Worm (Caenorhabditis elegans) whole organism, young adult: Measurements from ENCODE around the gene droe-4.

Experiments used
- B0019.2 ChIP-seq: fragments of 200-800 bp; sonication (Bioruptor generic); conservative IDR thresholded peaks from 2 replicates; pipeline ENCODE4 v1.3.6; 2022; ENCODE audit warnings: missing genetic modification reagents, missing genetic modification characterization, missing compliant biosample characterization
- B0035.1 ChIP-seq: sonication (generic microtip); optimal IDR thresholded peaks from 2 replicates; lab custom pipeline; 2016; ENCODE audit warnings: missing genetic modification characterization, mild to moderate bottlenecking, missing compliant biosample characterization, missing genotype, missing genetic modification reagents
- B0261.1 ChIP-seq: sonication (generic microtip); optimal IDR thresholded peaks from 2 replicates; lab custom pipeline; 2016; ENCODE audit warnings: mild to moderate bottlenecking, missing genetic modification characterization, moderate library complexity, missing compliant biosample characterization
- C06A6.2 ChIP-seq: fragments of 200-800 bp; sonication (Bioruptor generic); conservative IDR thresholded peaks from 2 replicates; pipeline ENCODE4 v1.3.6; 2022; ENCODE audit warnings: missing genetic modification characterization, missing compliant biosample characterization
- F39B2.1 ChIP-seq: fragments of 200-800 bp; sonication (Bioruptor generic); IDR thresholded peaks from 2 replicates; pipeline ENCODE4 v1.3.6; 2022; ENCODE audit warnings: missing genetic modification reagents, missing genetic modification characterization, missing compliant biosample characterization
- F52B5.7 ChIP-seq: sonication (generic microtip); optimal IDR thresholded peaks from 2 replicates; lab custom pipeline; 2016; ENCODE audit warnings: mild to moderate bottlenecking, missing genetic modification characterization, missing compliant biosample characterization
- F57A8.1 ChIP-seq: fragments of 200-800 bp; sonication (Bioruptor generic); optimal IDR thresholded peaks from 2 replicates; lab custom pipeline; 2018; ENCODE audit warnings: mild to moderate bottlenecking, missing genetic modification characterization, moderate library complexity, missing compliant biosample characterization
- F57C9.4 ChIP-seq: sonication (generic microtip); optimal IDR thresholded peaks from 2 replicates; lab custom pipeline; 2017; ENCODE audit warnings: mild to moderate bottlenecking, missing genetic modification characterization, missing compliant biosample characterization
- K12H6.12 ChIP-seq: fragments of 200-800 bp; sonication (Bioruptor generic); optimal IDR thresholded peaks from 2 replicates; lab custom pipeline; 2018; ENCODE audit warnings: mild to moderate bottlenecking, missing genetic modification characterization, missing compliant biosample characterization
- T07F8.4 ChIP-seq: sonication (generic microtip); optimal IDR thresholded peaks from 2 replicates; lab custom pipeline; 2016; ENCODE audit warnings: mild to moderate bottlenecking, missing genetic modification characterization, moderate library complexity, missing compliant biosample characterization
- attf-3 ChIP-seq: fragments of 200-800 bp; sonication (Bioruptor generic); conservative IDR thresholded peaks from 2 replicates; pipeline ENCODE4 v1.3.6; 2022; ENCODE audit warnings: missing genetic modification reagents, missing genetic modification characterization, missing compliant biosample characterization
- cebp-2 ChIP-seq: fragments of 200-800 bp; sonication (Bioruptor generic); IDR thresholded peaks from 2 replicates; pipeline ENCODE4 v1.3.6; 2022; ENCODE audit warnings: missing genetic modification characterization, missing compliant biosample characterization
- ceh-91 ChIP-seq: fragments of 200-800 bp; sonication (Bioruptor generic); IDR thresholded peaks from 2 replicates; pipeline ENCODE4 v1.3.6; 2022; ENCODE audit warnings: missing genetic modification reagents, missing genetic modification characterization, missing compliant biosample characterization
- dpff-1 ChIP-seq: sonication (generic microtip); optimal IDR thresholded peaks from 2 replicates; lab custom pipeline; 2017; ENCODE audit warnings: mild to moderate bottlenecking, missing genetic modification characterization, missing compliant biosample characterization
- dpl-1 ChIP-seq: fragments of 150-350 bp; optimal IDR thresholded peaks from 2 replicates; lab custom pipeline; 2014; ENCODE audit warnings: missing biosample characterization, missing genetic modification reagents, missing genetic modification characterization
- egrh-3 ChIP-seq: fragments of 200-800 bp; sonication (Bioruptor generic); IDR thresholded peaks from 2 replicates; pipeline ENCODE4 v1.3.6; 2022; ENCODE audit warnings: missing genetic modification reagents, missing genetic modification characterization, missing compliant biosample characterization
- ekl-4 ChIP-seq: fragments of 200-800 bp; sonication (Bioruptor generic); IDR thresholded peaks from 2 replicates; pipeline ENCODE4 v1.3.6; 2022; ENCODE audit warnings: missing genetic modification reagents, missing genetic modification characterization, missing compliant biosample characterization
- fkh-3 ChIP-seq: sonication (generic microtip); optimal IDR thresholded peaks from 2 replicates; lab custom pipeline; 2016; ENCODE audit warnings: mild to moderate bottlenecking, missing genetic modification characterization, missing compliant biosample characterization
- gei-17 ChIP-seq: fragments of 200-800 bp; sonication (Bioruptor generic); optimal IDR thresholded peaks from 2 replicates; lab custom pipeline; 2018; ENCODE audit warnings: mild to moderate bottlenecking, missing genetic modification characterization, missing compliant biosample characterization
- him-1 ChIP-seq: sonication (generic microtip); optimal IDR thresholded peaks from 2 replicates; lab custom pipeline; 2016; ENCODE audit warnings: missing genotype, missing genetic modification reagents, missing genetic modification characterization, missing compliant biosample characterization
- hlh-12 ChIP-seq: sonication (generic microtip); optimal IDR thresholded peaks from 2 replicates; lab custom pipeline; 2016; ENCODE audit warnings: missing genetic modification characterization, missing compliant biosample characterization
- lag-1 ChIP-seq: fragments of 200-800 bp; sonication (Bioruptor generic); IDR thresholded peaks from 2 replicates; pipeline ENCODE4 v1.3.6; 2022; ENCODE audit warnings: missing genetic modification reagents, missing genetic modification characterization, missing compliant biosample characterization
- lin-26 ChIP-seq: fragments of 200-800 bp; sonication (Bioruptor generic); IDR thresholded peaks from 2 replicates; pipeline ENCODE4 v1.3.6; 2022; ENCODE audit warnings: missing genetic modification reagents, missing genetic modification characterization, missing compliant biosample characterization
- lin-35 ChIP-seq, 3 experiments: fragments of 150-350 bp in 2 of 3; sonication (generic microtip) in 1 of 3; optimal IDR thresholded peaks; 2 replicates each; lab custom pipeline; 2014 to 2018; ENCODE audit warnings: missing biosample characterization in 3 of 3, missing genetic modification characterization in 3 of 3, missing genetic modification reagents in 3 of 3
- lin-54 ChIP-seq: fragments of 200-800 bp; sonication (Bioruptor generic); optimal IDR thresholded peaks from 2 replicates; lab custom pipeline; 2018; ENCODE audit warnings: mild to moderate bottlenecking, missing genetic modification characterization, missing compliant biosample characterization
- madf-3 ChIP-seq: fragments of 200-800 bp; sonication (Bioruptor generic); IDR thresholded peaks from 2 replicates; pipeline ENCODE4 v1.3.6; 2022; ENCODE audit warnings: missing genetic modification reagents, missing genetic modification characterization, missing compliant biosample characterization
- mel-28 ChIP-seq: sonication (generic microtip); optimal IDR thresholded peaks from 2 replicates; lab custom pipeline; 2016; ENCODE audit warnings: borderline replicate concordance, mild to moderate bottlenecking, missing genetic modification characterization, missing compliant biosample characterization
- nhr-80 ChIP-seq: sonication (generic microtip); optimal IDR thresholded peaks from 2 replicates; lab custom pipeline; 2016; ENCODE audit warnings: missing genetic modification characterization, missing compliant biosample characterization
- sdz-38 ChIP-seq: sonication (generic microtip); optimal IDR thresholded peaks from 2 replicates; lab custom pipeline; 2016; ENCODE audit warnings: missing genotype, missing genetic modification characterization, missing compliant biosample characterization
- snpc-1.1 ChIP-seq: sonication (generic microtip); optimal IDR thresholded peaks from 2 replicates; lab custom pipeline; 2017; ENCODE audit warnings: missing genetic modification characterization, mild to moderate bottlenecking, missing compliant biosample characterization, antibody characterized with exemption, moderate library complexity, missing genotype, missing genetic modification reagents; ENCODE audit not compliant: insufficient read depth
- snpc-1.3 ChIP-seq: sonication (generic microtip); optimal IDR thresholded peaks from 2 replicates; lab custom pipeline; 2017; ENCODE audit warnings: missing genetic modification characterization, mild to moderate bottlenecking, missing compliant biosample characterization, antibody characterized with exemption, moderate library complexity, missing genotype, missing genetic modification reagents; ENCODE audit not compliant: insufficient read depth
- snpc-4 ChIP-seq, 5 experiments: fragments of 150-350 bp in 1 of 5; sonication (generic microtip) in 4 of 5; optimal IDR thresholded peaks; 2 replicates each; lab custom pipeline; 2014 to 2018; ENCODE audit warnings: missing genetic modification characterization in 5 of 5, missing biosample characterization in 3 of 5, antibody characterized with exemption in 2 of 5, mild to moderate bottlenecking in 2 of 5, missing compliant biosample characterization in 2 of 5, missing genotype in 2 of 5, moderate library complexity in 2 of 5, missing genetic modification reagents in 1 of 5
- somi-1 ChIP-seq: fragments of 200-800 bp; sonication (Bioruptor generic); optimal IDR thresholded peaks from 2 replicates; lab custom pipeline; 2018; ENCODE audit warnings: mild to moderate bottlenecking, missing genetic modification characterization, missing compliant biosample characterization
- tbx-9 ChIP-seq: sonication (generic microtip); optimal IDR thresholded peaks from 2 replicates; lab custom pipeline; 2016; ENCODE audit warnings: borderline replicate concordance, missing genetic modification characterization, inconsistent platforms, missing compliant biosample characterization
- zfh-2 ChIP-seq: fragments of 200-800 bp; sonication (Bioruptor generic); conservative IDR thresholded peaks from 2 replicates; pipeline ENCODE4 v1.3.6; 2022; ENCODE audit warnings: missing genetic modification reagents, missing genetic modification characterization, missing compliant biosample characterization
- zim-3 ChIP-seq: sonication (generic microtip); optimal IDR thresholded peaks from 2 replicates; lab custom pipeline; 2017; ENCODE audit warnings: mild to moderate bottlenecking, missing genetic modification characterization, moderate library complexity, missing compliant biosample characterization

Gene droe-4

DNA sequence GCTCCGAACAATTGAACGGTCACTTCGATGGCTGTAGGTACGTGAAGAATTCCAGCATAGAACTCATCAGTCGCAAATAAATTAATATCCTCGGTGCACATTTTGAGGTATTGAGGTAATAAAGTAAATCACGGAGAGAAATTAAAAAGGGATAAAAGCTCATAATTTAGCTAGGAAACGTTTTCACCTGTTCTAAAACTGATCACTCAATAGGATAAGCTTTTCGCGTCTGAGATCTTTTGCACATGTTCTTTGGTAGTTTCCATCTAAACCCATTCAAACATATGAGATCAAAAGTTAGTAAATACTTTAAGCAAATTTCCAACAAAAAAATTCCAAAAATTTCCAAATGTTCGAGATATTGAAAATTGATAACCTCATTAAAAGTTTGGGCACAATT lies 25.0 kb downstream of the droe-4 start, which contains the start of gene srh-308:
Gene srh-308, minus strand, starts transcription at position 101 of the 400 bp plus-strand sequence.
- TF ChIP-seq F52B5.7 (no peak), cebp-2 (no peak), B0019.2 (GFP tag; lab: Robert Waterston, UW) (no peak), sdz-38 (tag; lab: Kevin White, UChicago) (no peak), snpc-1.3 (tag; lab: Kevin White, UChicago) (no peak), F57C9.4 (tag; lab: Kevin White, UChicago) (no peak), madf-3 (GFP tag; lab: Robert Waterston, UW) (no peak), egrh-3 (GFP tag; lab: Robert Waterston, UW) (no peak), lag-1 (GFP tag; lab: Robert Waterston, UW) (no peak)
- TF ChIP-seq, all 124 proteins: peak for 0

DNA sequence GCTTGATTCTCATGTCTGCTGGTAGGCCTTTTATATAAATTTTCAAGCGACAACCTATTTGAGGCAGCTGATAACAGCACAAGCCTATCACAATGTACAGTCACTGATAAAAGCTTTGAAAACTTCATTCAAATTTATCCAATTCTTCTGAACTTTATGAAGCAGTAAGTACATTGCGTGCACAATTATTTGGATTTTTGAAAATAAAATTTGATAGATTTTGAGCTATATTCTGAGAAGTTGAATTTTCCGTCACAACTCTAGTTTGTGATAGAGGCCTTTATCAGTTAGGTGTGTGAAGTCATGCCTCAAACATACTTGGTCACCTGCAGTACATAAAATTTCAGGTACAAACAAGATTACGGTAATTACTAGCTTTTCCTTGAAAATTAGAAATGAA lies 26.2 kb downstream of the droe-4 start, which contains the start of the genes mtl-2 and T08G5.1:
Gene mtl-2, minus strand, starts transcription at position 34 of the 400 bp plus-strand sequence.
Gene T08G5.1, plus strand, starts transcription at position 127 of the 400 bp plus-strand sequence.
- TF ChIP-seq K12H6.12 (tag; lab: Kevin White, UChicago) (no peak), lin-26 (GFP tag; lab: Robert Waterston, UW) (no peak), nhr-80 (tag; lab: Kevin White, UChicago) (peak; percentile 40), dpff-1 (tag; lab: Kevin White, UChicago) (no peak), ceh-91 (GFP tag; lab: Robert Waterston, UW) (no peak)

DNA sequence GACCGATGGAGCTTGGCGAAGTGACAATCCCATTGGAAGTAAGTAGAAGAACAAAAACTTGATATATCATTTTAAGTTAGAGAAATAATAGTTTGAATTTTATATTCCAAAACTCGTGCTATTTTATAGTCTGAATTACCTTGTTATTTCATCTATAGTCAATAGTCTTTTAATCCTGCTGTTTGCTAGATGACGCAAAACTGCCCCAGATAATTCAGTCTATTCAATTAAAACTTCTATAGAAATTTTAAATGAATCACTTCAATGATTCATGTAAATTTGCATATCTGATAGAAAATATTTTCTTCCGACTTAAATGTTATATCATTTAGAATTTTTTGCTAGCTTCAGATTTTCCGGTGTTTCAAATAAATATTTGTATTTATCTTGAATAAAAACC lies 30.6 kb downstream of the droe-4 start, which contains the start of gene T08G5.15:
Gene T08G5.15, minus strand, starts transcription at position 101 of the 400 bp plus-strand sequence.
- no peak for TF ChIP-seq somi-1 (GFP tag; lab: Kevin White, UChicago)
- no peak for TF ChIP-seq lin-35 (GFP tag; optimal IDR thresholded peaks at IDR 0.05; lab: Kevin White, UChicago)
- TF ChIP-seq hlh-12 (tag; lab: Kevin White, UChicago): no peak
- no peak for TF ChIP-seq gei-17
- TF ChIP-seq B0019.2 (GFP tag; lab: Robert Waterston, UW): no peak
- TF ChIP-seq mel-28 (tag; lab: Kevin White, UChicago): no peak
- no peak for TF ChIP-seq snpc-1.1
- TF ChIP-seq tbx-9 (tag; lab: Kevin White, UChicago): no peak
- TF ChIP-seq him-1 (tag; lab: Kevin White, UChicago): no peak
- no peak for TF ChIP-seq lin-54 (GFP tag; lab: Kevin White, UChicago)
- no peak for TF ChIP-seq F39B2.1 (GFP tag; lab: Robert Waterston, UW)
- TF ChIP-seq B0035.1: no peak
- TF ChIP-seq fkh-3 (tag; lab: Kevin White, UChicago): no peak
- TF ChIP-seq F57A8.1 (GFP tag; lab: Kevin White, UChicago): no peak
- TF ChIP-seq zfh-2 (GFP tag; lab: Robert Waterston, UW): no peak
- no peak for TF ChIP-seq T07F8.4
- TF ChIP-seq zim-3 (tag; lab: Kevin White, UChicago): no peak

DNA sequence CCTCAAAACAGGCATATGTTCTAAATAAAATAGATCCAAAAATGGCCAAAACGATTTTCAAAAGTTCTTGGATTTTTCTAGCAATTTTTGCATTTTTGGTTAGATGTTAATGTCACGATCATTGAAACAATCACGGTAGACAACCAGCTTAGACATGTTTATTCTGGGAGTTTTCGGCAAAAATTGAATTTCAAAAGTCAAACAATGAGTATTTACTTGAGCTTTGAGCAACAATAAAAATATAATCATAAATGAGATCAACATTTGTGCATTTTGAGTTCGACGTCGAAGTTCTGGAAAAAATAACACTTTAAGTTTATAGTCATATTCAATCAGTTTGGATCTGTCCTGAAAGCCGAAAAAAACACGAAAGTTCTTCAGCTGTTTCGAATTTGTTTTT lies 33.7 kb downstream of the droe-4 start, which contains the start of gene T08G5.2:
Gene T08G5.2, minus strand, starts transcription at position 101 of the 400 bp plus-strand sequence.
- no peak for TF ChIP-seq ekl-4 (GFP tag; lab: Robert Waterston, UW)
- TF ChIP-seq C06A6.2: no peak
- TF ChIP-seq dpl-1 (GFP tag; lab: Kevin White, UChicago): no peak
- no peak for TF ChIP-seq snpc-4 (GFP tag; optimal IDR thresholded peaks at IDR 0.05; lab: Kevin White, UChicago)
- no peak for TF ChIP-seq snpc-4 (tag; optimal IDR thresholded peaks at IDR 0.05; lab: Kevin White, UChicago)
- no peak for TF ChIP-seq attf-3
- TF ChIP-seq B0261.1 (tag; lab: Kevin White, UChicago): no peak
- TF ChIP-seq madf-3 (GFP tag; lab: Robert Waterston, UW): no peak
- TF ChIP-seq K12H6.12 (tag; lab: Kevin White, UChicago): no peak
